Fruit fly (Drosophila melanogaster) whole organism, embryonic: ENCODE measurements around the gene Nagk.
A peak's percentile ranks its signal among the peaks of the same experiment; 100 is the strongest.

Source experiments
- BtbVII ChIP-seq: fragments of 200-800 bp; sonication (Bioruptor generic); optimal IDR thresholded peaks from 3 replicates; lab custom pipeline; 2017; ENCODE audit warnings: missing biosample characterization, mild to moderate bottlenecking, missing genetic modification characterization
- CG10209 ChIP-seq: fragments of 200-800 bp; sonication (Bioruptor generic); optimal IDR thresholded peaks from 3 replicates; lab custom pipeline; 2017; ENCODE audit warnings: missing biosample characterization, mild to moderate bottlenecking, missing genetic modification characterization, missing genetic modification reagents
- CG1024 ChIP-seq: fragments of 200-800 bp; sonication (Bioruptor generic); IDR thresholded peaks from 2 replicates; pipeline ENCODE4 v1.3.6; 2022; ENCODE audit warnings: missing biosample characterization, missing genetic modification characterization
- CG10959 ChIP-seq: fragments of 200-800 bp; sonication (Bioruptor generic); IDR thresholded peaks from 2 replicates; pipeline ENCODE4 v1.3.6; 2022; ENCODE audit warnings: missing biosample characterization, missing genetic modification characterization
- CG10979 ChIP-seq: fragments of 200-800 bp; sonication (Bioruptor generic); optimal IDR thresholded peaks from 2 replicates; lab custom pipeline; 2018; ENCODE audit warnings: missing biosample characterization, mild to moderate bottlenecking, missing genetic modification characterization, moderate library complexity
- CG13287 ChIP-seq: fragments of 200-800 bp; sonication (Bioruptor generic); IDR thresholded peaks from 2 replicates; pipeline ENCODE4 v1.3.6; 2022; ENCODE audit warnings: missing biosample characterization, missing genetic modification characterization; ENCODE audit not compliant: partially characterized antibody
- CG13296 ChIP-seq: fragments of 200-800 bp; sonication (Bioruptor generic); optimal IDR thresholded peaks from 3 replicates; lab custom pipeline; 2018; ENCODE audit warnings: missing biosample characterization, mild to moderate bottlenecking, missing genetic modification characterization
- CG13424 ChIP-seq: fragments of 200-800 bp; sonication (Bioruptor generic); optimal IDR thresholded peaks from 2 replicates; lab custom pipeline; 2019; ENCODE audit warnings: missing biosample characterization, mild to moderate bottlenecking, missing genetic modification characterization, moderate library complexity
- CG14441 ChIP-seq: fragments of 200-800 bp; sonication (Bioruptor generic); IDR thresholded peaks from 2 replicates; pipeline ENCODE4 v1.3.6; 2022; ENCODE audit warnings: missing biosample characterization, missing genetic modification characterization
- CG1603 ChIP-seq: fragments of 200-800 bp; sonication (Bioruptor generic); optimal IDR thresholded peaks from 2 replicates; lab custom pipeline; 2019; ENCODE audit warnings: missing biosample characterization, mild to moderate bottlenecking, missing genetic modification characterization, moderate library complexity
- CG1647 ChIP-seq: fragments of 200-800 bp; sonication (Bioruptor generic); optimal IDR thresholded peaks from 3 replicates; lab custom pipeline; 2016; ENCODE audit warnings: missing biosample characterization, missing genetic modification characterization
- CG17359 ChIP-seq: fragments of 200-800 bp; sonication (Bioruptor generic); optimal IDR thresholded peaks from 3 replicates; lab custom pipeline; 2018; ENCODE audit warnings: missing biosample characterization, mild to moderate bottlenecking, missing genetic modification characterization, moderate library complexity
- CG18262 ChIP-seq: fragments of 200-800 bp; optimal IDR thresholded peaks from 3 replicates; lab custom pipeline; 2019; ENCODE audit warnings: missing biosample characterization, mild to moderate bottlenecking, missing genetic modification characterization, moderate library complexity
- CG18764 ChIP-seq: fragments of 200-800 bp; sonication (Bioruptor generic); optimal IDR thresholded peaks from 3 replicates; lab custom pipeline; 2016; ENCODE audit warnings: missing biosample characterization, missing genetic modification characterization
- CG30431 ChIP-seq: fragments of 200-800 bp; sonication (Bioruptor generic); optimal IDR thresholded peaks from 2 replicates; lab custom pipeline; 2017; ENCODE audit warnings: missing biosample characterization, missing genetic modification characterization
- CG34422 ChIP-seq: fragments of 200-800 bp; sonication (Bioruptor generic); IDR thresholded peaks from 3 replicates; pipeline ENCODE4 v1.3.6; 2022; ENCODE audit warnings: missing biosample characterization, missing genetic modification characterization
- CG43689 ChIP-seq: fragments of 200-800 bp; sonication (Bioruptor generic); IDR thresholded peaks from 2 replicates; pipeline ENCODE4 v1.3.6; 2022; ENCODE audit warnings: missing biosample characterization, missing genetic modification characterization
- CG4730 ChIP-seq: fragments of 200-800 bp; sonication (Bioruptor generic); IDR thresholded peaks from 2 replicates; pipeline ENCODE4 v1.3.6; 2022; ENCODE audit warnings: missing biosample characterization, missing genetic modification characterization
- CG7556 ChIP-seq: fragments of 200-800 bp; sonication (Bioruptor generic); optimal IDR thresholded peaks from 2 replicates; lab custom pipeline; 2017; ENCODE audit warnings: missing biosample characterization, mild to moderate bottlenecking, missing genetic modification characterization
- CG7963 ChIP-seq: fragments of 200-800 bp; sonication (Bioruptor generic); IDR thresholded peaks from 3 replicates; pipeline ENCODE4 v1.3.6; 2022; ENCODE audit warnings: missing biosample characterization, missing genetic modification characterization; ENCODE audit not compliant: partially characterized antibody
- CoRest ChIP-seq: fragments of 200-800 bp; sonication (Bioruptor generic); optimal IDR thresholded peaks from 3 replicates; lab custom pipeline; 2018; ENCODE audit warnings: missing biosample characterization, mild to moderate bottlenecking, missing genetic modification characterization, moderate library complexity
- D19A ChIP-seq: fragments of 200-800 bp; optimal IDR thresholded peaks from 3 replicates; lab custom pipeline; 2019; ENCODE audit warnings: missing biosample characterization, mild to moderate bottlenecking, missing genetic modification characterization, moderate library complexity
- D19B ChIP-seq: fragments of 200-800 bp; sonication (Bioruptor generic); optimal IDR thresholded peaks from 2 replicates; lab custom pipeline; 2017; ENCODE audit warnings: missing biosample characterization, mild to moderate bottlenecking, missing genetic modification characterization
- Dref ChIP-seq: fragments of 200-800 bp; sonication (Bioruptor generic); IDR thresholded peaks from 2 replicates; pipeline ENCODE4 v1.3.6; 2022; ENCODE audit warnings: missing biosample characterization, missing genetic modification characterization
- E2f2 ChIP-seq: fragments of 200-800 bp; sonication (Bioruptor generic); IDR thresholded peaks from 2 replicates; pipeline ENCODE4 v1.3.6; 2022; ENCODE audit warnings: missing biosample characterization, missing genetic modification characterization
- Ets65A ChIP-seq: fragments of 200-800 bp; sonication (Bioruptor generic); peaks from one replicate; lab custom pipeline; 2016; ENCODE audit warnings: missing biosample characterization, missing genetic modification characterization
- Ets97D ChIP-seq: fragments of 200-800 bp; sonication (Bioruptor generic); optimal IDR thresholded peaks from 3 replicates; lab custom pipeline; 2016; ENCODE audit warnings: missing biosample characterization, missing genetic modification characterization
- Kr ChIP-seq: fragments of 200-800 bp; sonication (Bioruptor generic); optimal IDR thresholded peaks from 2 replicates; lab custom pipeline; 2017; ENCODE audit warnings: missing biosample characterization, mild to moderate bottlenecking, missing genetic modification characterization
- Lpt ChIP-seq: fragments of >200 bp; optimal IDR thresholded peaks from 2 replicates; lab custom pipeline; 2018; ENCODE audit warnings: missing biosample characterization, missing genetic modification characterization
- Med ChIP-seq: fragments of 200-800 bp; sonication (Bioruptor generic); peaks from one replicate; lab custom pipeline; 2016; ENCODE audit warnings: missing biosample characterization, missing genetic modification characterization, mild to moderate bottlenecking, inconsistent platforms, moderate library complexity
- Mrtf ChIP-seq: fragments of 200-800 bp; sonication (Bioruptor generic); IDR thresholded peaks from 3 replicates; pipeline ENCODE4 v1.3.6; 2022; ENCODE audit warnings: missing biosample characterization, missing genetic modification characterization
- Ravus ChIP-seq: fragments of 200-800 bp; sonication (Bioruptor generic); IDR thresholded peaks from 2 replicates; pipeline ENCODE4 v1.3.6; 2022; ENCODE audit warnings: missing biosample characterization, missing genetic modification characterization
- Side ChIP-seq: fragments of 200-800 bp; sonication (Bioruptor generic); optimal IDR thresholded peaks from 2 replicates; lab custom pipeline; 2016; ENCODE audit warnings: missing biosample characterization, missing genetic modification characterization
- bsh ChIP-seq, 2 experiments: fragments of 200-800 bp; sonication (Bioruptor generic); optimal IDR thresholded peaks; 2 replicates each; lab custom pipeline; 2017 to 2018; ENCODE audit warnings: mild to moderate bottlenecking in 2 of 2, missing biosample characterization in 2 of 2, missing genetic modification characterization in 2 of 2, moderate library complexity in 1 of 2
- ci ChIP-seq: fragments of 200-800 bp; sonication (Bioruptor generic); IDR thresholded peaks from 3 replicates; pipeline ENCODE4 v1.3.6; 2022; ENCODE audit warnings: missing biosample characterization, missing genetic modification characterization
- dmrt11E ChIP-seq: fragments of 200-800 bp; sonication (Bioruptor generic); optimal IDR thresholded peaks from 3 replicates; lab custom pipeline; 2018; ENCODE audit warnings: missing biosample characterization, mild to moderate bottlenecking, missing genetic modification characterization, moderate library complexity
- esg ChIP-seq: fragments of 200-800 bp; sonication (Bioruptor generic); conservative IDR thresholded peaks from 2 replicates; pipeline ENCODE4 v1.3.6; 2022; ENCODE audit warnings: missing biosample characterization, missing genetic modification characterization
- hkb ChIP-seq, 2 experiments: fragments of 200-800 bp in 1 of 2; fragments of >200 bp in 1 of 2; sonication (Bioruptor generic) in 1 of 2; IDR thresholded peaks in 1 of 2; optimal IDR thresholded peaks in 1 of 2; 2 replicates each; pipeline versions ENCODE4 v1.3.6 to Lab custom; 2017 to 2022; ENCODE audit warnings: missing biosample characterization in 1 of 2, missing genetic modification characterization in 1 of 2
- ind ChIP-seq: fragments of 200-800 bp; sonication (Bioruptor generic); optimal IDR thresholded peaks from 3 replicates; lab custom pipeline; 2016; ENCODE audit warnings: missing biosample characterization, missing genetic modification characterization
- pnt ChIP-seq: fragments of 200-800 bp; sonication (Bioruptor generic); optimal IDR thresholded peaks from 3 replicates; lab custom pipeline; 2016; ENCODE audit warnings: missing biosample characterization, missing genetic modification characterization
- sna ChIP-seq: fragments of 200-800 bp; sonication (Bioruptor generic); IDR thresholded peaks from 2 replicates; pipeline ENCODE4 v1.3.6; 2022; ENCODE audit warnings: missing biosample characterization, missing genetic modification characterization; ENCODE audit not compliant: partially characterized antibody
- ssp ChIP-seq: fragments of 200-800 bp; sonication (Bioruptor generic); IDR thresholded peaks from 2 replicates; pipeline ENCODE4 v1.3.6; 2022; ENCODE audit warnings: missing biosample characterization, missing genetic modification characterization
- tll ChIP-seq, 2 experiments: fragments of 200-800 bp in 1 of 2; fragments of >200 bp in 1 of 2; sonication (Bioruptor generic) in 1 of 2; optimal IDR thresholded peaks; 2 replicates each; lab custom pipeline; 2017 to 2019; ENCODE audit warnings: missing biosample characterization in 2 of 2, missing genetic modification characterization in 2 of 2, mild to moderate bottlenecking in 1 of 2, moderate library complexity in 1 of 2
- tup ChIP-seq: fragments of 200-800 bp; sonication (Bioruptor generic); optimal IDR thresholded peaks from 2 replicates; lab custom pipeline; 2016; ENCODE audit warnings: missing biosample characterization, mild to moderate bottlenecking, missing genetic modification characterization, moderate library complexity
- z ChIP-seq: fragments of 200-800 bp; sonication (Bioruptor generic); IDR thresholded peaks from 3 replicates; pipeline ENCODE4 v1.3.6; 2022; ENCODE audit warnings: missing biosample characterization, missing genetic modification characterization
- zen2 ChIP-seq: fragments of 200-800 bp; sonication (Bioruptor generic); IDR thresholded peaks from 3 replicates; pipeline ENCODE4 v1.3.6; 2022; ENCODE audit warnings: missing biosample characterization, missing genetic modification characterization; ENCODE audit not compliant: partially characterized antibody

Gene Nagk

DNA sequence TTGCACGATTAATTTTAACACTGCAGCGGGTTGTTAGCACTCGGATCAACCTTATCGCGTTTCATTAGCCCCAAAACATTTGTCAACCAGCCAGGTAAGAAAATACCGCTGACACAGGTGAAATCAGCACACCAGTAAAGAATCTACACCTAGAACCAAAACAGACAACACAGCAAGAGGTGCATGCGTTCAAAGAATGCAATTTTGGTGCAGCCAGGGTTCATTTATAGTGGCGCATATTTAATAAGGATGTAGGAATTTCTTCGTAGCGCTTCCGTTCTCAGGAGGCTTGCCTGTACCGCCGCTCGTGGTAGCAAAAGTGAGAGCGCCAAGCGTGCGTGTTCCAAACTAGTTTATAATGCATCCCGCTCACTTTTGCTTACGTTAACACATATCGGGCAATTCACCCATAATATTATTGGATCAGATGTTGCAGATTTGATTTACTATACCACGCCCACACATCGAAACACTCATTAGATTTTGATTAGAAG, 577 bp downstream of the Nagk start (continued):
- TF ChIP-seq CG4730 (GFP tag; lab: Robert Waterston, UW) (0 out of 2 replicates have a peak, but pooled peaks have one; percentile 5), esg (GFP tag; lab: Robert Waterston, UW) (peak; percentile 34; the same call in 1 of the 2 replicates), pnt (GFP tag; lab: Kevin White, UChicago) (peak; percentile 10), ind (GFP tag; lab: Kevin White, UChicago) (peak; percentile 14), hkb (optimal IDR thresholded peaks at IDR 0.05; lab: Kevin White, UChicago) (no peak), hkb (GFP tag; IDR thresholded peaks at IDR 0.05; lab: Robert Waterston, UW) (0 out of 2 replicates have a peak, but pooled peaks have one; percentile 23)

DNA sequence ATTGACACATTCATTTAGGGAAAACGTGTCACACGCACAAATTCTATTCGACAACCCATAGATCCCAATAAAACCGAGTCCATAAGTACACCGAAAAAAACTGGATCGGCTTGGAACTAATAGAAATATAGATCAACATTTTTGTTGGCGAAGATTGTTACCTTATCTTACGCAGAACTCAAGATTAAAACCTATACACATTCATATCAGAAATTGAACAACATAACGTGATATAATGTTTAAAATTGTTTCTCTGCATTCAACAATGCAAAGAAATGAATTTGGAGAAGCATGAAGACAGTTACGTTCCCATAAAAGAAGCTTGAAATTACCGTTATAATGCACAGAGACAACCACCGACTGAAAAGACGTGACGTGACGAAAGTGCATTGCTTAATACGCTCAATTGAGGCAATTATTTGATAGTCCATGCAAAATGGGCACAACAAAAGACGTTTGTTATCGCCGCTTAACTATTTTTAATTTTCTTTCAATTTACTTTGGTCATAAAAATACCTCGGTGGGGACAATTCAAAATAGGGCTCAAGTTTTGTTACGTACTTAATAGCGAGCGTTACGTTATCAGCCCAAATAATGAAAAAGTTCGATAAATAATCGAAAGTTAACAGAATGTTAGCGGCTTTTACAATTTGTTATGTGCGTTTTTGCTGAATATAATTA, 2.9 kb downstream of the Nagk start, which contains the start of gene SerRS-m:
TSS of gene SerRS-m (plus strand) at position 616 of the 681 bp plus-strand sequence.
- TF ChIP-seq CG13424 (tag; lab: Kevin White, UChicago), result peak; percentile 15
- TF ChIP-seq CG13287 (GFP tag; lab: Robert Waterston, UW), result peak; percentile 33
- TF ChIP-seq Side (GFP tag; lab: Kevin White, UChicago), result no peak
- TF ChIP-seq z (GFP tag; lab: Robert Waterston, UW), result no peak
- no peak for TF ChIP-seq D19B (GFP tag; lab: Kevin White, UChicago)
- TF ChIP-seq CoRest (tag; lab: Kevin White, UChicago), result peak; percentile 18
- TF ChIP-seq ci (GFP tag; lab: Robert Waterston, UW), result 0 out of 3 replicates have a peak, but pooled peaks have one; percentile 19
- no peak for TF ChIP-seq Kr (GFP tag; lab: Kevin White, UChicago)
- no peak for TF ChIP-seq CG10959 (GFP tag; lab: Robert Waterston, UW)
- TF ChIP-seq dmrt11E (tag; lab: Kevin White, UChicago), result peak; percentile 3
- no peak for TF ChIP-seq Lpt (GFP tag; lab: Kevin White, UChicago)
- no peak for TF ChIP-seq ssp (GFP tag; lab: Robert Waterston, UW)
- peak; percentile 31 for TF ChIP-seq CG10979 (tag; lab: Kevin White, UChicago)
- peak; percentile 14 for TF ChIP-seq CG18262 (tag; lab: Kevin White, UChicago)
- peak; percentile 19 for TF ChIP-seq CG1603 (tag; lab: Kevin White, UChicago)
- TF ChIP-seq zen2, result no peak
- TF ChIP-seq CG10209 (GFP tag; lab: Kevin White, UChicago), result peak; percentile 3
- TF ChIP-seq tup, result no peak
- no peak for TF ChIP-seq CG7963 (GFP tag; lab: Robert Waterston, UW)
- TF ChIP-seq Ets65A (GFP tag; lab: Kevin White, UChicago), result peak; percentile 34
- TF ChIP-seq CG18764, result no peak
- no peak for TF ChIP-seq Ets97D (GFP tag; lab: Kevin White, UChicago)
- no peak for TF ChIP-seq CG1647 (GFP tag; lab: Kevin White, UChicago)
- TF ChIP-seq Med (GFP tag; lab: Kevin White, UChicago), result peak; percentile 75
- TF ChIP-seq Ravus (GFP tag; lab: Robert Waterston, UW), result no peak
- TF ChIP-seq CG7556 (GFP tag; lab: Kevin White, UChicago), result peak; percentile 22
- 0 out of 2 replicates have a peak, but pooled peaks have one; percentile 25 for TF ChIP-seq sna
- TF ChIP-seq CG13296 (GFP tag; lab: Kevin White, UChicago), result no peak
- TF ChIP-seq CG30431 (GFP tag; lab: Kevin White, UChicago), result no peak
- TF ChIP-seq E2f2 (GFP tag; lab: Robert Waterston, UW), result peak; percentile 35
- no peak for TF ChIP-seq Mrtf (GFP tag; lab: Robert Waterston, UW)
- no peak for TF ChIP-seq CG34422
- TF ChIP-seq D19A (tag; lab: Kevin White, UChicago), result no peak
- no peak for TF ChIP-seq BtbVII (GFP tag; lab: Kevin White, UChicago)
- no peak for TF ChIP-seq tll (GFP tag; optimal IDR thresholded peaks at IDR 0.05; lab: Kevin White, UChicago)
- peak; percentile 19 for TF ChIP-seq CG17359
- TF ChIP-seq CG1024 (GFP tag; lab: Robert Waterston, UW), result no peak
- TF ChIP-seq Dref (GFP tag; lab: Robert Waterston, UW), result peak; percentile 45
- TF ChIP-seq bsh (GFP tag; optimal IDR thresholded peaks at IDR 0.05; lab: Kevin White, UChicago), result peak in 1 of 2 experiments; percentile 62
- TF ChIP-seq CG14441 (GFP tag; lab: Robert Waterston, UW), result no peak
- no peak for TF ChIP-seq CG43689 (GFP tag; lab: Robert Waterston, UW)
